Worm (Caenorhabditis elegans): ENCODE data around the gene nas-39.

ce11 chrX:16447116-16447515 lies 9.6 kb upstream of the nas-39 start:
- TF ChIP-seq F57C9.4 (tag; optimal IDR thresholded peaks at IDR 0.05) (no peak), snpc-4 (GFP tag; optimal IDR thresholded peaks at IDR 0.05) (no peak), snpc-4 (tag; optimal IDR thresholded peaks at IDR 0.05) (no peak), pha-4 (tag; optimal IDR thresholded peaks at IDR 0.05) (no peak), sptf-2 (GFP tag; optimal IDR thresholded peaks at IDR 0.05) (no peak), ekl-4 (GFP tag; IDR thresholded peaks at IDR 0.05) (no peak), mcd-1 (GFP tag; IDR thresholded peaks at IDR 0.05) (no peak), nhr-90 (tag; optimal IDR thresholded peaks at IDR 0.05) (no peak), K11D2.4 (GFP tag; IDR thresholded peaks at IDR 0.05) (no peak), ccch-3 (GFP tag; optimal IDR thresholded peaks at IDR 0.05) (no peak)

Data from whole organism, young adult.